Worm (Caenorhabditis elegans) whole organism, young adult: Measurements from ENCODE around the gene igdb-3.

Experiments
- B0035.1 ChIP-seq: sonication (generic microtip); optimal IDR thresholded peaks from 2 replicates; lab custom pipeline; 2016; ENCODE audit warnings: missing genetic modification characterization, mild to moderate bottlenecking, missing compliant biosample characterization, missing genotype, missing genetic modification reagents
- B0336.3 ChIP-seq: fragments of 200-800 bp; sonication (Bioruptor generic); IDR thresholded peaks from 2 replicates; pipeline ENCODE4 v1.3.6; 2022; ENCODE audit warnings: missing genetic modification characterization, missing compliant biosample characterization
- C06A6.2 ChIP-seq: fragments of 200-800 bp; sonication (Bioruptor generic); conservative IDR thresholded peaks from 2 replicates; pipeline ENCODE4 v1.3.6; 2022; ENCODE audit warnings: missing genetic modification characterization, missing compliant biosample characterization
- C17E4.6 ChIP-seq: fragments of 200-800 bp; sonication (Bioruptor generic); IDR thresholded peaks from 2 replicates; pipeline ENCODE4 v1.3.6; 2022; ENCODE audit warnings: missing genetic modification reagents, missing genetic modification characterization, missing compliant biosample characterization
- F23B12.7 ChIP-seq: sonication (generic microtip); optimal IDR thresholded peaks from 2 replicates; lab custom pipeline; 2017; ENCODE audit warnings: missing genetic modification characterization, mild to moderate bottlenecking, missing compliant biosample characterization, antibody characterized with exemption, moderate library complexity; ENCODE audit not compliant: insufficient read depth
- F52B5.7 ChIP-seq: sonication (generic microtip); optimal IDR thresholded peaks from 2 replicates; lab custom pipeline; 2016; ENCODE audit warnings: mild to moderate bottlenecking, missing genetic modification characterization, missing compliant biosample characterization
- F55B11.4 ChIP-seq: sonication (generic microtip); optimal IDR thresholded peaks from 2 replicates; lab custom pipeline; 2016; ENCODE audit warnings: missing compliant biosample characterization, missing genetic modification characterization, borderline replicate concordance; ENCODE audit not compliant: insufficient read depth
- K11D2.4 ChIP-seq: fragments of 200-800 bp; sonication (Bioruptor generic); IDR thresholded peaks from 2 replicates; pipeline ENCODE4 v1.3.6; 2022; ENCODE audit warnings: missing genetic modification reagents, missing genetic modification characterization, missing compliant biosample characterization
- K12H6.12 ChIP-seq: fragments of 200-800 bp; sonication (Bioruptor generic); optimal IDR thresholded peaks from 2 replicates; lab custom pipeline; 2018; ENCODE audit warnings: mild to moderate bottlenecking, missing genetic modification characterization, missing compliant biosample characterization
- T07F8.4 ChIP-seq: sonication (generic microtip); optimal IDR thresholded peaks from 2 replicates; lab custom pipeline; 2016; ENCODE audit warnings: mild to moderate bottlenecking, missing genetic modification characterization, moderate library complexity, missing compliant biosample characterization
- T26A5.8 ChIP-seq: sonication (generic microtip); optimal IDR thresholded peaks from 2 replicates; lab custom pipeline; 2016; ENCODE audit warnings: missing genetic modification characterization, missing compliant biosample characterization
- Y53G8AR.9 ChIP-seq: fragments of 200-800 bp; sonication (Bioruptor generic); conservative IDR thresholded peaks from 2 replicates; pipeline ENCODE4 v1.3.6; 2022; ENCODE audit warnings: missing genetic modification reagents, missing genetic modification characterization, missing compliant biosample characterization
- Y79H2A.3 ChIP-seq: fragments of 200-800 bp; sonication (Bioruptor generic); conservative IDR thresholded peaks from 2 replicates; pipeline ENCODE4 v1.3.6; 2022; ENCODE audit warnings: missing genetic modification reagents, missing genetic modification characterization, missing compliant biosample characterization
- akir-1 ChIP-seq: fragments of 200-800 bp; sonication (Bioruptor generic); optimal IDR thresholded peaks from 2 replicates; lab custom pipeline; 2018; ENCODE audit warnings: mild to moderate bottlenecking, missing genetic modification characterization, moderate library complexity, missing compliant biosample characterization
- ama-1 ChIP-seq, 3 experiments: fragments of 150-350 bp in 1 of 3; sonication (generic microtip) in 2 of 3; optimal IDR thresholded peaks; 2 replicates each; lab custom pipeline; 2014 to 2018; ENCODE audit warnings: missing biosample characterization in 2 of 3, missing genetic modification characterization in 2 of 3, missing genetic modification reagents in 2 of 3
- attf-3 ChIP-seq: fragments of 200-800 bp; sonication (Bioruptor generic); conservative IDR thresholded peaks from 2 replicates; pipeline ENCODE4 v1.3.6; 2022; ENCODE audit warnings: missing genetic modification reagents, missing genetic modification characterization, missing compliant biosample characterization
- bed-2 ChIP-seq: fragments of 200-800 bp; sonication (Bioruptor generic); IDR thresholded peaks from 2 replicates; pipeline ENCODE4 v1.3.6; 2022; ENCODE audit warnings: missing genetic modification reagents, missing genetic modification characterization, missing compliant biosample characterization
- ccch-3 ChIP-seq: fragments of 200-800 bp; sonication (Bioruptor generic); optimal IDR thresholded peaks from 2 replicates; lab custom pipeline; 2018; ENCODE audit warnings: mild to moderate bottlenecking, missing genetic modification characterization, missing compliant biosample characterization
- ceh-100 ChIP-seq: fragments of 200-800 bp; sonication (Bioruptor generic); IDR thresholded peaks from 2 replicates; pipeline ENCODE4 v1.3.6; 2022; ENCODE audit warnings: missing genetic modification reagents, missing genetic modification characterization, missing compliant biosample characterization
- ceh-91 ChIP-seq: fragments of 200-800 bp; sonication (Bioruptor generic); IDR thresholded peaks from 2 replicates; pipeline ENCODE4 v1.3.6; 2022; ENCODE audit warnings: missing genetic modification reagents, missing genetic modification characterization, missing compliant biosample characterization
- dpff-1 ChIP-seq: sonication (generic microtip); optimal IDR thresholded peaks from 2 replicates; lab custom pipeline; 2017; ENCODE audit warnings: mild to moderate bottlenecking, missing genetic modification characterization, missing compliant biosample characterization
- egl-18 ChIP-seq: fragments of 200-800 bp; sonication (Bioruptor generic); IDR thresholded peaks from 2 replicates; pipeline ENCODE4 v1.3.6; 2022; ENCODE audit warnings: missing genetic modification reagents, missing genetic modification characterization, missing compliant biosample characterization
- egl-44 ChIP-seq: fragments of 200-800 bp; sonication (Bioruptor generic); IDR thresholded peaks from 2 replicates; pipeline ENCODE4 v1.3.6; 2022; ENCODE audit warnings: missing genetic modification reagents, missing genetic modification characterization, missing compliant biosample characterization
- ekl-4 ChIP-seq: fragments of 200-800 bp; sonication (Bioruptor generic); IDR thresholded peaks from 2 replicates; pipeline ENCODE4 v1.3.6; 2022; ENCODE audit warnings: missing genetic modification reagents, missing genetic modification characterization, missing compliant biosample characterization
- fkh-3 ChIP-seq: sonication (generic microtip); optimal IDR thresholded peaks from 2 replicates; lab custom pipeline; 2016; ENCODE audit warnings: mild to moderate bottlenecking, missing genetic modification characterization, missing compliant biosample characterization
- him-1 ChIP-seq: sonication (generic microtip); optimal IDR thresholded peaks from 2 replicates; lab custom pipeline; 2016; ENCODE audit warnings: missing genotype, missing genetic modification reagents, missing genetic modification characterization, missing compliant biosample characterization
- hmg-1.2 ChIP-seq: fragments of 200-800 bp; sonication (Bioruptor generic); IDR thresholded peaks from 2 replicates; pipeline ENCODE4 v1.3.6; 2022; ENCODE audit warnings: missing genetic modification reagents, missing genetic modification characterization, missing compliant biosample characterization
- hsf-1 ChIP-seq: fragments of 200-800 bp; sonication (Bioruptor generic); IDR thresholded peaks from 2 replicates; pipeline ENCODE4 v1.3.6; 2022; ENCODE audit warnings: missing genetic modification reagents, missing genetic modification characterization, missing compliant biosample characterization
- lin-35 ChIP-seq, 3 experiments: fragments of 150-350 bp in 2 of 3; sonication (generic microtip) in 1 of 3; optimal IDR thresholded peaks; 2 replicates each; lab custom pipeline; 2014 to 2018; ENCODE audit warnings: missing biosample characterization in 3 of 3, missing genetic modification characterization in 3 of 3, missing genetic modification reagents in 3 of 3
- madf-6 ChIP-seq: fragments of 200-800 bp; sonication (Bioruptor generic); IDR thresholded peaks from 2 replicates; pipeline ENCODE4 v1.3.6; 2022; ENCODE audit warnings: missing genetic modification reagents, missing genetic modification characterization, missing compliant biosample characterization
- mcd-1 ChIP-seq: fragments of 200-800 bp; sonication (Bioruptor generic); IDR thresholded peaks from 2 replicates; pipeline ENCODE4 v1.3.6; 2022; ENCODE audit warnings: missing genetic modification reagents, missing genetic modification characterization, missing compliant biosample characterization
- mel-28 ChIP-seq: sonication (generic microtip); optimal IDR thresholded peaks from 2 replicates; lab custom pipeline; 2016; ENCODE audit warnings: borderline replicate concordance, mild to moderate bottlenecking, missing genetic modification characterization, missing compliant biosample characterization
- nhr-179 ChIP-seq: sonication (generic microtip); optimal IDR thresholded peaks from 2 replicates; lab custom pipeline; 2016; ENCODE audit warnings: mild to moderate bottlenecking, missing genetic modification characterization, missing compliant biosample characterization
- nhr-27 ChIP-seq: fragments of 200-800 bp; sonication (Bioruptor generic); optimal IDR thresholded peaks from 2 replicates; lab custom pipeline; 2018; ENCODE audit warnings: mild to moderate bottlenecking, missing genetic modification characterization, moderate library complexity, missing compliant biosample characterization
- pbrm-1 ChIP-seq: fragments of 200-800 bp; sonication (Bioruptor generic); IDR thresholded peaks from 2 replicates; pipeline ENCODE4 v1.3.6; 2022; ENCODE audit warnings: missing genetic modification reagents, missing genetic modification characterization, missing compliant biosample characterization
- repo-1 ChIP-seq: sonication (generic microtip); optimal IDR thresholded peaks from 2 replicates; lab custom pipeline; 2017; ENCODE audit warnings: mild to moderate bottlenecking, missing genetic modification characterization, missing compliant biosample characterization
- sea-2 ChIP-seq: fragments of 200-800 bp; sonication (Bioruptor generic); IDR thresholded peaks from 2 replicates; pipeline ENCODE4 v1.3.6; 2022; ENCODE audit warnings: missing genetic modification characterization, missing compliant biosample characterization
- snpc-4 ChIP-seq, 5 experiments: fragments of 150-350 bp in 1 of 5; sonication (generic microtip) in 4 of 5; optimal IDR thresholded peaks; 2 replicates each; lab custom pipeline; 2014 to 2018; ENCODE audit warnings: missing genetic modification characterization in 5 of 5, missing biosample characterization in 3 of 5, antibody characterized with exemption in 2 of 5, mild to moderate bottlenecking in 2 of 5, missing compliant biosample characterization in 2 of 5, missing genotype in 2 of 5, moderate library complexity in 2 of 5, missing genetic modification reagents in 1 of 5
- somi-1 ChIP-seq: fragments of 200-800 bp; sonication (Bioruptor generic); optimal IDR thresholded peaks from 2 replicates; lab custom pipeline; 2018; ENCODE audit warnings: mild to moderate bottlenecking, missing genetic modification characterization, missing compliant biosample characterization
- unc-62 ChIP-seq: fragments of 150-350 bp; optimal IDR thresholded peaks from 2 replicates; lab custom pipeline; 2014; ENCODE audit warnings: missing biosample characterization, missing genetic modification reagents, missing genetic modification characterization
- xnd-1 ChIP-seq: sonication (generic microtip); optimal IDR thresholded peaks from 2 replicates; lab custom pipeline; 2016; ENCODE audit warnings: missing genotype, missing genetic modification reagents, missing genetic modification characterization, missing compliant biosample characterization
- zfh-2 ChIP-seq: fragments of 200-800 bp; sonication (Bioruptor generic); conservative IDR thresholded peaks from 2 replicates; pipeline ENCODE4 v1.3.6; 2022; ENCODE audit warnings: missing genetic modification reagents, missing genetic modification characterization, missing compliant biosample characterization
- ztf-22 ChIP-seq: fragments of 200-800 bp; sonication (Bioruptor generic); optimal IDR thresholded peaks from 2 replicates; lab custom pipeline; 2018; ENCODE audit warnings: mild to moderate bottlenecking, missing genetic modification characterization, moderate library complexity, missing compliant biosample characterization
- ztf-28 ChIP-seq: fragments of 200-800 bp; sonication (Bioruptor generic); IDR thresholded peaks from 2 replicates; pipeline ENCODE4 v1.3.6; 2022; ENCODE audit warnings: missing genetic modification reagents, missing genetic modification characterization, missing compliant biosample characterization
- ztf-3 ChIP-seq: fragments of 200-800 bp; sonication (Bioruptor generic); optimal IDR thresholded peaks from 2 replicates; lab custom pipeline; 2018; ENCODE audit warnings: mild to moderate bottlenecking, missing genetic modification characterization, missing compliant biosample characterization

Gene igdb-3

DNA sequence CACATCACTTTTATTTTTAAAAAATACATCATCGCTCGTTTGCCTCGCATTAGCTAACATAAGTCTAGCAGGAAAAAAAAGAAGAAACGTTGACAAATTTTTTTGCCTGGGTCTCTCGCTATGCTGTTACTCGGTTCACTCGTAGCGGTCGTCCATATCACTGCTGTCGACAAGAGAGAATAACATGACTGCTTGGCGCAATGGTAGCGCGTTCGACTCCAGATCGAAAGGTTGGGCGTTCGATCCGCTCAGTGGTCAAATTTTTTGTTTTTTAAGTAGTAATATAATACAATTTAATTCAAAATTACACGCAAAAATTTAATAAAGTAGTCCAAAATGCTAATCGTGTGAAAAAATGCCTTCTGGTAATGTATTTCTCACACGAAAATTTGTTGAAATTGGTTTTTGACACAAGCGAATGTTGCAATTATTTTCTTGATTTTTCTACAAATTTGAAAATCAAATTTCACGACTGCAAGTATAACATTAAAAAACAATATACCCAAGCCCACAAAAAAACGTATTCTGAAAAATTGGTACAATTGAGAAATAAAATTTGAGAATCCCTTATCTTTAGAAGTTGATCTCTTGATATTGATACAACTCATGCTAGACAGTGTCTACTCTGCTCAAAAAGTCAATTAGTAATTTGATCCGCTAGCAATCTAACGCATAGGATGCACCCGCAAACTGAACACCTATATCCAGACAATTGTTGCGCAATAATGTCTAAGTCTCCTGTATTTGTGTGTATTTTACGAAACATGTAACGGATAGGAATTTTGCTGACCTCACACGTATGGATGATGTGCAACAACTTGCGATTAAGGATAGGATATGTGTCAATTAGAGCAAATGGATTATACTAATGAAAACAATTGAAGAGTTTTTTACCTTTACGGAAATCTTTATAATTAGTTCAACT, 13.8 kb upstream of the igdb-3 start (continued):
- no peak for TF ChIP-seq mel-28
- no peak for TF ChIP-seq C06A6.2 (GFP tag; lab: Robert Waterston, UW)
- TF ChIP-seq fkh-3 (tag; lab: Kevin White, UChicago), result peak; percentile 36
- TF ChIP-seq somi-1 (GFP tag; lab: Kevin White, UChicago), result peak; percentile 58
- no peak for TF ChIP-seq madf-6 (GFP tag; lab: Robert Waterston, UW)
- peak; percentile 48 for TF ChIP-seq snpc-4 (GFP tag; optimal IDR thresholded peaks at IDR 0.05; lab: Kevin White, UChicago)
- TF ChIP-seq snpc-4 (tag; optimal IDR thresholded peaks at IDR 0.05; lab: Kevin White, UChicago), result peak in 3 of 4 experiments; percentile 7 to 71 (median 49)
- peak; percentile 85 for TF ChIP-seq pbrm-1
- 0 out of 2 replicates have a peak, but pooled peaks have one; percentile 27 for TF ChIP-seq ekl-4 (GFP tag; lab: Robert Waterston, UW)
- TF ChIP-seq lin-35 (GFP tag; optimal IDR thresholded peaks at IDR 0.05; lab: Kevin White, UChicago), result no peak
- peak; percentile 58 for TF ChIP-seq nhr-179 (tag; lab: Kevin White, UChicago)
- peak; percentile 32 for TF ChIP-seq ztf-3 (GFP tag; lab: Kevin White, UChicago)
- no peak for TF ChIP-seq unc-62
- peak; percentile 78; the same call in 1 of the 2 replicates for TF ChIP-seq egl-44 (GFP tag; lab: Robert Waterston, UW)
- TF ChIP-seq C17E4.6 (GFP tag; lab: Robert Waterston, UW), result no peak
- TF ChIP-seq egl-18 (GFP tag; lab: Robert Waterston, UW), result no peak
- peak; percentile 56 for TF ChIP-seq repo-1 (tag; lab: Kevin White, UChicago)
- TF ChIP-seq T26A5.8 (tag; lab: Kevin White, UChicago), result peak; percentile 66
- peak; percentile 32 for TF ChIP-seq ztf-22 (GFP tag; lab: Kevin White, UChicago)
- TF ChIP-seq him-1 (tag; lab: Kevin White, UChicago), result peak; percentile 93
- TF ChIP-seq Y79H2A.3 (GFP tag; lab: Robert Waterston, UW), result no peak
- no peak for TF ChIP-seq B0336.3 (GFP tag; lab: Robert Waterston, UW)
- TF ChIP-seq ztf-28 (GFP tag; lab: Robert Waterston, UW), result no peak
- 0 out of 2 replicates have a peak, but pooled peaks have one; percentile 26 for TF ChIP-seq K11D2.4 (GFP tag; lab: Robert Waterston, UW)
- no peak for TF ChIP-seq ama-1 (optimal IDR thresholded peaks at IDR 0.05; lab: Kevin White, UChicago)
- peak in 1 of 2 experiments; percentile 78 for TF ChIP-seq ama-1 (GFP tag; optimal IDR thresholded peaks at IDR 0.05; lab: Kevin White, UChicago)
- no peak for TF ChIP-seq xnd-1 (tag; lab: Kevin White, UChicago)
- TF ChIP-seq ccch-3 (GFP tag; lab: Kevin White, UChicago), result no peak
- TF ChIP-seq attf-3 (GFP tag; lab: Robert Waterston, UW), result no peak
- TF ChIP-seq zfh-2, result no peak
- peak; percentile 85 for TF ChIP-seq F23B12.7 (tag; lab: Kevin White, UChicago)
- TF ChIP-seq K12H6.12 (tag; lab: Kevin White, UChicago), result peak; percentile 47
- peak; percentile 21; the same call in 1 of the 2 replicates for TF ChIP-seq ceh-100
- TF ChIP-seq F55B11.4 (tag; lab: Kevin White, UChicago), result no peak
- no peak for TF ChIP-seq hsf-1 (GFP tag; lab: Robert Waterston, UW)
- TF ChIP-seq bed-2 (GFP tag; lab: Robert Waterston, UW), result no peak
- no peak for TF ChIP-seq ceh-91
- no peak for TF ChIP-seq dpff-1 (tag; lab: Kevin White, UChicago)
- TF ChIP-seq akir-1 (GFP tag; lab: Kevin White, UChicago), result peak; percentile 9
- TF ChIP-seq nhr-27 (tag; lab: Kevin White, UChicago), result no peak
- TF ChIP-seq Y53G8AR.9 (GFP tag; lab: Robert Waterston, UW), result no peak
- TF ChIP-seq mcd-1 (GFP tag; lab: Robert Waterston, UW), result no peak
- TF ChIP-seq F52B5.7 (tag; lab: Kevin White, UChicago), result no peak
- TF ChIP-seq T07F8.4 (tag; lab: Kevin White, UChicago), result peak; percentile 61
- TF ChIP-seq hmg-1.2 (GFP tag; lab: Robert Waterston, UW), result peak; percentile 85
- TF ChIP-seq B0035.1 (tag; lab: Kevin White, UChicago), result peak; percentile 62
- TF ChIP-seq sea-2, result no peak
